ENCODE assay signal across 6 fruit fly cellular contexts in the genomic region with DNA sequence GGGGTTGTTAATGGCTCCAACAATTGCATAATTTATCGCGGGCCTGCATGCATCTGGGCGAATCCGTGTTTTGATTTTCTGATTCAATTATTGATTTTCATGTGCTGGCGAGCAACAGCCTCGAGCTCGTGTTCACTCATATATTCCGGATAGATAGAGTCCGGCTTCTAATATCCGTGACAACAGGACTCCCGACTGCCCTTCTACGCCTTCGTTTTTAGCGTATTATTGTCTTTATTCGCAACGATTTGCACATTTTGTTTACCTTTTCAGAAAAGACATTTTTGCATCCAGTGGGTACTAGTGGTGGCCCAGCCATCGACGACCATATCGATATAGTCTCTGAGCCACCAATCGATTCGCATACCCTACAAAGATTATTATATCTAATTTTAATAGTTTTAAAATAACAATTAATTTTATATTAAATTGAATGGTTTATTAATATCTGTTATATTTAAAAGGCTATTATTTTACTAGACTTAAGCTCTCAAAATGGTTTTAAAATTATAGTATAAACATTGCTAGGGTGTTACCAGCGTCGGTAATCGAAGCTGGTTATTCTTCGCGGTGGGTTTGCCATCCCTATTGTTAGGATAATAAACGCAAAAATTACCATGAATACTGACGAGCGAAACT.
TF ChIP-seq lines count a peak whose summit lies in the region.

A gene (minus strand): TSS at position 326 of the 639 bp plus-strand sequence.
A gene (plus strand): TSS at position 555 of the 639 bp plus-strand sequence.

- TF ChIP-seq CTCF in whole organism, embryonic (GFP tag; optimal IDR thresholded peaks at IDR 0.05; lab: Kevin White, UChicago) = no peak

TF ChIP-seq in whole organism, 6 proteins besides CTCF, POLR2A, EP300 and RAD21:
- TF ChIP-seq CG8478 (optimal IDR thresholded peaks at IDR 0.05; lab: Kevin White, UChicago) (no peak), pan (optimal IDR thresholded peaks at IDR 0.05; lab: Kevin White, UChicago) (peak; percentile 69)

TF ChIP-seq in whole organism, adult, 20 proteins besides CTCF, POLR2A, EP300 and RAD21 (continues in another document):
- TF ChIP-seq bab1 (GFP tag; optimal IDR thresholded peaks at IDR 0.05; lab: Kevin White, UChicago) = peak; percentile 88
- peak; percentile 50 for TF ChIP-seq tj (GFP tag; optimal IDR thresholded peaks at IDR 0.05; lab: Kevin White, UChicago)
- peak; percentile 75 for TF ChIP-seq Mnt (GFP tag; optimal IDR thresholded peaks at IDR 0.05; lab: Kevin White, UChicago)
- TF ChIP-seq CG11617 (GFP tag; optimal IDR thresholded peaks at IDR 0.05; lab: Kevin White, UChicago) = peak; percentile 86
- TF ChIP-seq ovo (GFP tag; optimal IDR thresholded peaks at IDR 0.05; lab: Kevin White, UChicago) = peak; percentile 17
- TF ChIP-seq CG7045 (GFP tag; optimal IDR thresholded peaks at IDR 0.05; lab: Kevin White, UChicago) = peak; percentile 83
- no peak for TF ChIP-seq CG5204 (GFP tag; optimal IDR thresholded peaks at IDR 0.05; lab: Kevin White, UChicago)
- TF ChIP-seq Hr96 (GFP tag; optimal IDR thresholded peaks at IDR 0.05; lab: Kevin White, UChicago) = no peak
- TF ChIP-seq CG7101 (tag; optimal IDR thresholded peaks at IDR 0.05; lab: Kevin White, UChicago) = peak; percentile 94
- peak; percentile 90 for TF ChIP-seq CG14711 (tag; optimal IDR thresholded peaks at IDR 0.05; lab: Kevin White, UChicago)
- peak; percentile 91 for TF ChIP-seq CG12768 (GFP tag; optimal IDR thresholded peaks at IDR 0.05; lab: Kevin White, UChicago)
- TF ChIP-seq pad (GFP tag; optimal IDR thresholded peaks at IDR 0.05; lab: Kevin White, UChicago) = peak; percentile 82
- no peak for TF ChIP-seq cnc (optimal IDR thresholded peaks at IDR 0.05; lab: Kevin White, UChicago)
- TF ChIP-seq Clk (GFP tag; optimal IDR thresholded peaks at IDR 0.05; lab: Kevin White, UChicago) = peak; percentile 38
- TF ChIP-seq kay (GFP tag; lab: Kevin White, UChicago; ENCODE audit: borderline replicate concordance) = no peak
- peak; percentile 34 for TF ChIP-seq cic (GFP tag; optimal IDR thresholded peaks at IDR 0.05; lab: Kevin White, UChicago)

TF ChIP-seq in whole organism, embryonic, 481 proteins besides CTCF, POLR2A, EP300 and RAD21 (continues in another document):
- TF ChIP-seq ttk (GFP tag; IDR thresholded peaks at IDR 0.05; lab: Robert Waterston, UW) = peak; percentile 92
- peak; percentile 81 for TF ChIP-seq unc-4 (GFP tag; IDR thresholded peaks at IDR 0.05; lab: Robert Waterston, UW; ENCODE audit: partially characterized antibody)
- TF ChIP-seq CG2875 (GFP tag; optimal IDR thresholded peaks at IDR 0.05; lab: Kevin White, UChicago) = peak; percentile 58
- peak; percentile 6 for TF ChIP-seq CG16863 (GFP tag; optimal IDR thresholded peaks at IDR 0.05; lab: Kevin White, UChicago)
- TF ChIP-seq peb (GFP tag; IDR thresholded peaks at IDR 0.05; lab: Robert Waterston, UW) = peak; percentile 89
- TF ChIP-seq dmrt11E (tag; optimal IDR thresholded peaks at IDR 0.05; lab: Kevin White, UChicago) = peak; percentile 87
- 0 out of 2 replicates have a peak, but pooled peaks have one; percentile 46 for TF ChIP-seq CG16779 (GFP tag; IDR thresholded peaks at IDR 0.05; lab: Robert Waterston, UW)
- no peak for TF ChIP-seq da (GFP tag; optimal IDR thresholded peaks at IDR 0.05; lab: Kevin White, UChicago)
- TF ChIP-seq CG15479 (GFP tag; optimal IDR thresholded peaks at IDR 0.05; lab: Kevin White, UChicago) = no peak
- TF ChIP-seq Nf-YA (GFP tag; IDR thresholded peaks at IDR 0.05; lab: Robert Waterston, UW) = peak; percentile 83
- TF ChIP-seq trh (GFP tag; optimal IDR thresholded peaks at IDR 0.05; lab: Kevin White, UChicago) = peak; percentile 71
- peak; percentile 61 for TF ChIP-seq CG3407 (GFP tag; optimal IDR thresholded peaks at IDR 0.05; lab: Kevin White, UChicago)
- TF ChIP-seq CG5953 (GFP tag; IDR thresholded peaks at IDR 0.05; lab: Robert Waterston, UW) = peak; percentile 89
- TF ChIP-seq CG7556 (GFP tag; optimal IDR thresholded peaks at IDR 0.05; lab: Kevin White, UChicago) = peak; percentile 84
- TF ChIP-seq CG17802 (tag; optimal IDR thresholded peaks at IDR 0.05; lab: Kevin White, UChicago) = peak; percentile 38
- TF ChIP-seq Six4 (GFP tag; optimal IDR thresholded peaks at IDR 0.05; lab: Kevin White, UChicago) = peak; percentile 76

TF ChIP-seq in whole organism, prepupa, 60 proteins besides CTCF, POLR2A, EP300 and RAD21 (continues in another document):
- TF ChIP-seq Ets96B (tag; optimal IDR thresholded peaks at IDR 0.05; lab: Kevin White, UChicago) (peak; percentile 93), Hr38 (GFP tag; optimal IDR thresholded peaks at IDR 0.05; lab: Kevin White, UChicago) (no peak), CG6854 (GFP tag; optimal IDR thresholded peaks at IDR 0.05; lab: Kevin White, UChicago) (peak; percentile 39), Blimp-1 (GFP tag; optimal IDR thresholded peaks at IDR 0.05; lab: Kevin White, UChicago) (no peak), CG8632 (GFP tag; optimal IDR thresholded peaks at IDR 0.05; lab: Kevin White, UChicago) (peak; percentile 88), net (GFP tag; optimal IDR thresholded peaks at IDR 0.05; lab: Kevin White, UChicago) (peak; percentile 84), CG15336 (GFP tag; IDR thresholded peaks at IDR 0.05; lab: Robert Waterston, UW) (peak; percentile 92), Sox102F (GFP tag; optimal IDR thresholded peaks at IDR 0.05; lab: Kevin White, UChicago) (no peak), Ets21C (GFP tag; optimal IDR thresholded peaks at IDR 0.05; lab: Kevin White, UChicago) (peak; percentile 70), Gug (GFP tag; IDR thresholded peaks at IDR 0.05; lab: Robert Waterston, UW) (peak; percentile 89), ss (GFP tag; optimal IDR thresholded peaks at IDR 0.05; lab: Kevin White, UChicago) (peak in 1 of 2 experiments; percentile 86), CG8319 (GFP tag; optimal IDR thresholded peaks at IDR 0.05; lab: Kevin White, UChicago) (peak; percentile 73), CG1621 (tag; optimal IDR thresholded peaks at IDR 0.05; lab: Kevin White, UChicago) (no peak), CG34406 (GFP tag; optimal IDR thresholded peaks at IDR 0.05; lab: Kevin White, UChicago) (peak; percentile 92), lz (GFP tag; optimal IDR thresholded peaks at IDR 0.05; lab: Kevin White, UChicago) (peak; percentile 87), topi (GFP tag; optimal IDR thresholded peaks at IDR 0.05; lab: Kevin White, UChicago) (peak; percentile 87)

TF ChIP-seq in whole organism, pupa, 21 proteins besides CTCF, POLR2A, EP300 and RAD21 (continues in another document):
- TF ChIP-seq CG15710 (tag; optimal IDR thresholded peaks at IDR 0.05; lab: Kevin White, UChicago) (peak; percentile 92), CG12605 (GFP tag; IDR thresholded peaks at IDR 0.05; lab: Robert Waterston, UW) (peak; percentile 93), Pif1A (GFP tag; optimal IDR thresholded peaks at IDR 0.05; lab: Kevin White, UChicago) (no peak), D1 (tag; optimal IDR thresholded peaks at IDR 0.05; lab: Kevin White, UChicago) (no peak), CG4496 (GFP tag; IDR thresholded peaks at IDR 0.05; lab: Robert Waterston, UW) (peak; percentile 94), Ets98B (GFP tag; IDR thresholded peaks at IDR 0.05; lab: Robert Waterston, UW) (peak; percentile 93), CG8159 (tag; optimal IDR thresholded peaks at IDR 0.05; lab: Kevin White, UChicago) (peak; percentile 91), CG17806 (tag; optimal IDR thresholded peaks at IDR 0.05; lab: Kevin White, UChicago) (peak; percentile 87), CG10348 (GFP tag; IDR thresholded peaks at IDR 0.05; lab: Robert Waterston, UW) (peak; percentile 86), CG34367 (tag; optimal IDR thresholded peaks at IDR 0.05; lab: Kevin White, UChicago) (peak; percentile 84), Snoo (tag; optimal IDR thresholded peaks at IDR 0.05; lab: Kevin White, UChicago) (peak; percentile 89), rn (GFP tag; IDR thresholded peaks at IDR 0.05; lab: Robert Waterston, UW) (peak; percentile 85), CG32121 (GFP tag; IDR thresholded peaks at IDR 0.05; lab: Robert Waterston, UW) (peak; percentile 94), fd96Ca (GFP tag; IDR thresholded peaks at IDR 0.05; lab: Robert Waterston, UW) (peak; percentile 91), CG14655 (GFP tag; optimal IDR thresholded peaks at IDR 0.05; lab: Kevin White, UChicago) (no peak), CG13204 (GFP tag; optimal IDR thresholded peaks at IDR 0.05; lab: Kevin White, UChicago) (no peak), gl (tag; optimal IDR thresholded peaks at IDR 0.05; lab: Kevin White, UChicago) (peak; percentile 75), EcR (GFP tag; optimal IDR thresholded peaks at IDR 0.05; lab: Kevin White, UChicago) (peak; percentile 36), Pif1B (GFP tag; optimal IDR thresholded peaks at IDR 0.05; lab: Kevin White, UChicago) (peak; percentile 87)

TF ChIP-seq in whole organism, wandering third instar larva, 38 proteins besides CTCF, POLR2A, EP300 and RAD21 (continues in another document):
- TF ChIP-seq CG32264 (GFP tag; optimal IDR thresholded peaks at IDR 0.05; lab: Kevin White, UChicago) (peak; percentile 46), jim (GFP tag; optimal IDR thresholded peaks at IDR 0.05; lab: Kevin White, UChicago) (no peak), foxo (GFP tag; optimal IDR thresholded peaks at IDR 0.05; lab: Kevin White, UChicago) (peak in 1 of 2 experiments; percentile 90), sv (GFP tag; optimal IDR thresholded peaks at IDR 0.05; lab: Kevin White, UChicago) (peak; percentile 48), rgr (GFP tag; optimal IDR thresholded peaks at IDR 0.05; lab: Kevin White, UChicago) (peak; percentile 89), N (GFP tag; optimal IDR thresholded peaks at IDR 0.05; lab: Kevin White, UChicago) (no peak), lola (GFP tag; optimal IDR thresholded peaks at IDR 0.05; lab: Kevin White, UChicago) (no peak), Sp1 (GFP tag; optimal IDR thresholded peaks at IDR 0.05; lab: Kevin White, UChicago) (peak; percentile 90), OdsH (GFP tag; optimal IDR thresholded peaks at IDR 0.05; lab: Kevin White, UChicago) (peak; percentile 83), dsf (GFP tag; optimal IDR thresholded peaks at IDR 0.05; lab: Kevin White, UChicago; ENCODE audit: borderline replicate concordance) (peak; percentile 39), HLH106 (tag; optimal IDR thresholded peaks at IDR 0.05; lab: Kevin White, UChicago) (peak; percentile 96), usp (GFP tag; optimal IDR thresholded peaks at IDR 0.05; lab: Kevin White, UChicago) (no peak), Rel (GFP tag; optimal IDR thresholded peaks at IDR 0.05; lab: Kevin White, UChicago) (no peak), Rel (tag; optimal IDR thresholded peaks at IDR 0.05; lab: Kevin White, UChicago) (peak; percentile 71), fru (GFP tag; optimal IDR thresholded peaks at IDR 0.05; lab: Kevin White, UChicago) (no peak), dmrt93B (GFP tag; optimal IDR thresholded peaks at IDR 0.05; lab: Kevin White, UChicago) (peak; percentile 91), CG9705 (GFP tag; optimal IDR thresholded peaks at IDR 0.05; lab: Kevin White, UChicago) (peak; percentile 85), Jra (GFP tag; optimal IDR thresholded peaks at IDR 0.05; lab: Kevin White, UChicago) (peak; percentile 47), psq (GFP tag; optimal IDR thresholded peaks at IDR 0.05; lab: Kevin White, UChicago) (peak; percentile 82), Hnf4 (GFP tag; optimal IDR thresholded peaks at IDR 0.05; lab: Kevin White, UChicago) (peak; percentile 80), ey (GFP tag; optimal IDR thresholded peaks at IDR 0.05; lab: Kevin White, UChicago) (peak; percentile 58)
